Fruit fly (Drosophila melanogaster): ENCODE measurements around the gene Ir94e.

The Ir94e gene

dm6 chr3R:23358565-23359138, 46.7 kb upstream of the Ir94e start, which contains the start of gene RpS3 (continued):
- TF ChIP-seq Bteb2 (GFP tag; optimal IDR thresholded peaks at IDR 0.05) (no peak), CG12659 (GFP tag; optimal IDR thresholded peaks at IDR 0.05) (peak; percentile 50), Six4 (GFP tag; optimal IDR thresholded peaks at IDR 0.05) (no peak), CG1792 (GFP tag; optimal IDR thresholded peaks at IDR 0.05) (no peak), da (GFP tag; optimal IDR thresholded peaks at IDR 0.05) (no peak), Aef1 (GFP tag; IDR thresholded peaks at IDR 0.05) (no peak), Dfd (GFP tag; optimal IDR thresholded peaks at IDR 0.05) (no peak), CG3163 (GFP tag; optimal IDR thresholded peaks at IDR 0.05) (no peak), CG12236 (GFP tag; optimal IDR thresholded peaks at IDR 0.05) (no peak), gcm2 (GFP tag; optimal IDR thresholded peaks at IDR 0.05) (no peak), HHEX (GFP tag; optimal IDR thresholded peaks at IDR 0.05) (peak; percentile 26), MESR4 (GFP tag; optimal IDR thresholded peaks at IDR 0.05) (peak; percentile 100), CG8765 (GFP tag; IDR thresholded peaks at IDR 0.05) (no peak), Hr78 (GFP tag; optimal IDR thresholded peaks at IDR 0.05) (no peak), sr (GFP tag; IDR thresholded peaks at IDR 0.05) (no peak), BEAF-32 (GFP tag; optimal IDR thresholded peaks at IDR 0.05) (peak; percentile 37), sqz (GFP tag; optimal IDR thresholded peaks at IDR 0.05) (no peak), CG10366 (GFP tag; IDR thresholded peaks at IDR 0.05) (no peak), HmgD (GFP tag; optimal IDR thresholded peaks at IDR 0.05) (no peak), slbo (GFP tag; IDR thresholded peaks at IDR 0.05) (no peak), CG15696 (tag; optimal IDR thresholded peaks at IDR 0.05) (no peak), Dp (GFP tag; optimal IDR thresholded peaks at IDR 0.05) (peak; percentile 31), zen (tag; optimal IDR thresholded peaks at IDR 0.05) (peak; percentile 29), CG11695 (GFP tag; IDR thresholded peaks at IDR 0.05) (peak; percentile 45; the same call in 2 of the 3 replicates), CG12219 (GFP tag; optimal IDR thresholded peaks at IDR 0.05) (peak; percentile 25), esg (GFP tag; conservative IDR thresholded peaks at IDR 0.05) (no peak), CG32772 (GFP tag; IDR thresholded peaks at IDR 0.05) (no peak), p53 (GFP tag; optimal IDR thresholded peaks at IDR 0.05) (no peak), ATbp (GFP tag; optimal IDR thresholded peaks at IDR 0.05) (no peak), tna (GFP tag; IDR thresholded peaks at IDR 0.05; ENCODE audit: partially characterized antibody) (0 out of 2 replicates have a peak, but pooled peaks have one; percentile 17), CG9727 (GFP tag; optimal IDR thresholded peaks at IDR 0.05) (peak; percentile 32), CG18764 (GFP tag; optimal IDR thresholded peaks at IDR 0.05) (no peak), ac (GFP tag; optimal IDR thresholded peaks at IDR 0.05) (no peak), CG14050 (GFP tag; IDR thresholded peaks at IDR 0.05) (no peak), Ptx1 (GFP tag; IDR thresholded peaks at IDR 0.05) (no peak), CG6765 (GFP tag; optimal IDR thresholded peaks at IDR 0.05) (peak; percentile 39), wdn (GFP tag; IDR thresholded peaks at IDR 0.05) (no peak), chn (GFP tag; optimal IDR thresholded peaks at IDR 0.05) (no peak), CrebB (tag; optimal IDR thresholded peaks at IDR 0.05) (peak; percentile 40), fru (optimal IDR thresholded peaks at IDR 0.05) (no peak), psq (GFP tag; optimal IDR thresholded peaks at IDR 0.05) (no peak), chif (GFP tag; optimal IDR thresholded peaks at IDR 0.05) (no peak), otp (GFP tag; IDR thresholded peaks at IDR 0.05) (no peak), dpn (GFP tag; optimal IDR thresholded peaks at IDR 0.05) (no peak), lab (GFP tag; optimal IDR thresholded peaks at IDR 0.05) (peak; percentile 54), nom (GFP tag; optimal IDR thresholded peaks at IDR 0.05) (peak; percentile 68), CG32767 (GFP tag; IDR thresholded peaks at IDR 0.05) (no peak), jing (GFP tag; optimal IDR thresholded peaks at IDR 0.05) (no peak), hbn (GFP tag; IDR thresholded peaks at IDR 0.05; ENCODE audit: partially characterized antibody) (no peak), CG2678 (tag; optimal IDR thresholded peaks at IDR 0.05) (peak; percentile 38), CG6854 (GFP tag; optimal IDR thresholded peaks at IDR 0.05) (peak; percentile 23)

Data from whole organism, embryonic.